Worm (Caenorhabditis elegans) whole organism, L4/young adult: ENCODE results near the gene F44B9.10.

Experiments
- W03F9.2 ChIP-seq: fragments of 150-350 bp; optimal IDR thresholded peaks from 2 replicates; lab custom pipeline; 2014; ENCODE audit warnings: missing biosample characterization, missing genetic modification characterization
- dao-5 ChIP-seq: sonication (generic microtip); optimal IDR thresholded peaks from 2 replicates; lab custom pipeline; 2016; ENCODE audit warnings: missing genotype, missing genetic modification characterization, moderate library complexity, missing compliant biosample characterization
- him-1 ChIP-seq: sonication (generic microtip); optimal IDR thresholded peaks from 2 replicates; lab custom pipeline; 2016; ENCODE audit warnings: missing genotype, missing genetic modification reagents, missing genetic modification characterization, missing compliant biosample characterization

The F44B9.10 gene

ce11 chrIII:7997447-7998046 lies 35.9 kb downstream of the F44B9.10 start:
- TF ChIP-seq dao-5 (no peak), him-1 (tag; lab: Kevin White, UChicago) (no peak), W03F9.2 (tag; lab: Kevin White, UChicago) (no peak)

- no peak for TF ChIP-seq dao-5
- TF ChIP-seq W03F9.2 (tag; lab: Kevin White, UChicago), result no peak
- no peak for TF ChIP-seq him-1 (tag; lab: Kevin White, UChicago)
These were observed 37.1 kb downstream of the F44B9.10 start, which contains the start of gene npr-17 for ce11 chrIII:7996353-7996752. npr-17 (minus strand) TSS chrIII:7996453.

ce11 chrIII:7986585-7987171 lies 46.8 kb downstream of the F44B9.10 start, which contains the start of gene hrpk-2:
hrpk-2 (plus strand) TSS chrIII:7987121.
- peak; percentile 20 for TF ChIP-seq W03F9.2 (tag; lab: Kevin White, UChicago)
- TF ChIP-seq dao-5, result no peak

ce11 chrIII:7981938-7982337 lies 51.5 kb downstream of the F44B9.10 start:
- no peak for TF ChIP-seq W03F9.2 (tag; lab: Kevin White, UChicago)
- no peak for TF ChIP-seq him-1 (tag; lab: Kevin White, UChicago)
- TF ChIP-seq dao-5, result no peak
